Fruit fly (Drosophila melanogaster) whole organism, embryonic: Measurements from ENCODE around the gene oxt.

Experiments
- ATbp ChIP-seq: fragments of 200-800 bp; sonication (Bioruptor generic); optimal IDR thresholded peaks from 2 replicates; lab custom pipeline; 2017; ENCODE audit warnings: missing biosample characterization, mild to moderate bottlenecking, missing genetic modification characterization, missing genetic modification reagents
- Atf3 ChIP-seq: fragments of 200-800 bp; sonication (Bioruptor generic); optimal IDR thresholded peaks from 3 replicates; lab custom pipeline; 2016; ENCODE audit warnings: missing biosample characterization, missing genetic modification characterization
- Awh ChIP-seq: fragments of 200-800 bp; sonication (Bioruptor generic); IDR thresholded peaks from 2 replicates; pipeline ENCODE4, ENCODE4 v1.3.6; 2022; ENCODE audit warnings: missing biosample characterization, missing genetic modification characterization
- Bdp1 ChIP-seq: fragments of 200-800 bp; sonication (Bioruptor generic); optimal IDR thresholded peaks from 3 replicates; lab custom pipeline; 2016; ENCODE audit warnings: missing biosample characterization, missing genetic modification characterization
- Bteb2 ChIP-seq: fragments of 200-800 bp; sonication (Bioruptor generic); optimal IDR thresholded peaks from 2 replicates; lab custom pipeline; 2016; ENCODE audit warnings: missing biosample characterization, missing genetic modification characterization
- CG10147 ChIP-seq: fragments of 200-800 bp; sonication (Bioruptor generic); optimal IDR thresholded peaks from 2 replicates; lab custom pipeline; 2019; ENCODE audit warnings: missing biosample characterization, mild to moderate bottlenecking, missing genetic modification characterization, moderate library complexity
- CG10543 ChIP-seq: fragments of 200-800 bp; sonication (Bioruptor generic); optimal IDR thresholded peaks from 3 replicates; lab custom pipeline; 2017; ENCODE audit warnings: missing biosample characterization, mild to moderate bottlenecking, missing genetic modification characterization, moderate library complexity
- CG12299 ChIP-seq: fragments of 200-800 bp; sonication (Bioruptor generic); optimal IDR thresholded peaks from 2 replicates; lab custom pipeline; 2018; ENCODE audit warnings: missing biosample characterization, mild to moderate bottlenecking, missing genetic modification characterization
- CG14667 ChIP-seq: fragments of 200-800 bp; sonication (Bioruptor generic); IDR thresholded peaks from 2 replicates; pipeline ENCODE4 v1.3.6; 2022; ENCODE audit warnings: missing biosample characterization, missing genetic modification characterization
- CG16815 ChIP-seq: fragments of 200-800 bp; sonication (Bioruptor generic); optimal IDR thresholded peaks from 3 replicates; lab custom pipeline; 2017; ENCODE audit warnings: missing biosample characterization, mild to moderate bottlenecking, missing genetic modification characterization
- CG17385 ChIP-seq: fragments of 200-800 bp; sonication (Bioruptor generic); optimal IDR thresholded peaks from 3 replicates; lab custom pipeline; 2018; ENCODE audit warnings: missing biosample characterization, mild to moderate bottlenecking, missing genetic modification characterization
- CG1832 ChIP-seq: fragments of 200-800 bp; sonication (Bioruptor generic); optimal IDR thresholded peaks from 2 replicates; lab custom pipeline; 2017; ENCODE audit warnings: missing biosample characterization, mild to moderate bottlenecking, missing genetic modification characterization, inconsistent platforms
- CG2875 ChIP-seq: fragments of 200-800 bp; sonication (Bioruptor generic); optimal IDR thresholded peaks from 2 replicates; lab custom pipeline; 2017; ENCODE audit warnings: missing biosample characterization, mild to moderate bottlenecking, missing genetic modification characterization, missing genetic modification reagents
- CG31224 ChIP-seq: fragments of 200-800 bp; sonication (Bioruptor generic); IDR thresholded peaks from 2 replicates; pipeline ENCODE4 v1.3.6; 2022; ENCODE audit warnings: missing biosample characterization, missing genetic modification characterization
- CG3838 ChIP-seq: fragments of 200-800 bp; sonication (Bioruptor generic); optimal IDR thresholded peaks from 3 replicates; lab custom pipeline; 2016; ENCODE audit warnings: missing biosample characterization, missing genetic modification characterization
- CG3995 ChIP-seq: fragments of 200-800 bp; sonication (Bioruptor generic); optimal IDR thresholded peaks from 3 replicates; lab custom pipeline; 2016; ENCODE audit warnings: missing biosample characterization, missing genetic modification characterization
- CG4282 ChIP-seq: fragments of 200-800 bp; sonication (Bioruptor generic); optimal IDR thresholded peaks from 2 replicates; lab custom pipeline; 2016; ENCODE audit warnings: missing biosample characterization, missing genetic modification characterization
- CG4404 ChIP-seq: fragments of 200-800 bp; sonication (Bioruptor generic); IDR thresholded peaks from 2 replicates; pipeline ENCODE4 v1.3.6; 2022; ENCODE audit warnings: missing biosample characterization, missing genetic modification characterization
- CG5180 ChIP-seq: fragments of 200-800 bp; sonication (Bioruptor generic); optimal IDR thresholded peaks from 3 replicates; lab custom pipeline; 2017; ENCODE audit warnings: missing biosample characterization, missing genetic modification characterization, mild to moderate bottlenecking, moderate library complexity, missing genetic modification reagents
- CG6854 ChIP-seq: fragments of 200-800 bp; sonication (Bioruptor generic); optimal IDR thresholded peaks from 3 replicates; lab custom pipeline; 2017; ENCODE audit warnings: missing biosample characterization, mild to moderate bottlenecking, missing genetic modification characterization
- CG7271 ChIP-seq: fragments of 200-800 bp; sonication (Bioruptor generic); optimal IDR thresholded peaks from 2 replicates; lab custom pipeline; 2018; ENCODE audit warnings: missing biosample characterization, mild to moderate bottlenecking, missing genetic modification characterization, moderate library complexity
- CG7556 ChIP-seq: fragments of 200-800 bp; sonication (Bioruptor generic); optimal IDR thresholded peaks from 2 replicates; lab custom pipeline; 2017; ENCODE audit warnings: missing biosample characterization, mild to moderate bottlenecking, missing genetic modification characterization
- Dip3 ChIP-seq: fragments of 200-800 bp; sonication (Bioruptor generic); optimal IDR thresholded peaks from 3 replicates; lab custom pipeline; 2016; ENCODE audit warnings: missing biosample characterization, missing genetic modification characterization
- Dll ChIP-seq: fragments of 200-800 bp; sonication (Bioruptor generic); IDR thresholded peaks from 4 replicates; pipeline ENCODE4 v1.3.6; 2022; ENCODE audit warnings: missing biosample characterization, missing genetic modification characterization; ENCODE audit not compliant: partially characterized antibody
- Doc3 ChIP-seq: fragments of 200-800 bp; sonication (Bioruptor generic); IDR thresholded peaks from 3 replicates; pipeline ENCODE4 v1.3.6; 2022; ENCODE audit warnings: missing biosample characterization, missing genetic modification characterization; ENCODE audit not compliant: partially characterized antibody
- Elba2 ChIP-seq: fragments of 200-800 bp; sonication (Bioruptor generic); optimal IDR thresholded peaks from 3 replicates; lab custom pipeline; 2016; ENCODE audit warnings: missing biosample characterization, missing genetic modification characterization
- Ets65A ChIP-seq: fragments of 200-800 bp; sonication (Bioruptor generic); peaks from one replicate; lab custom pipeline; 2016; ENCODE audit warnings: missing biosample characterization, missing genetic modification characterization
- H15 ChIP-seq: fragments of 200-800 bp; sonication (Bioruptor generic); IDR thresholded peaks from 3 replicates; pipeline ENCODE4 v1.3.6; 2022; ENCODE audit warnings: missing biosample characterization, missing genetic modification characterization
- H2.0 ChIP-seq: fragments of 200-800 bp; sonication (Bioruptor generic); IDR thresholded peaks from 2 replicates; pipeline ENCODE4 v1.3.6; 2022; ENCODE audit warnings: missing biosample characterization, missing genetic modification characterization
- HmgZ ChIP-seq: fragments of 200-800 bp; sonication (Bioruptor generic); optimal IDR thresholded peaks from 2 replicates; lab custom pipeline; 2018; ENCODE audit warnings: missing biosample characterization, mild to moderate bottlenecking, missing genetic modification characterization
- Jarid2 ChIP-seq: fragments of 200-800 bp; sonication (Bioruptor generic); optimal IDR thresholded peaks from 3 replicates; lab custom pipeline; 2017; ENCODE audit warnings: mild to moderate bottlenecking, missing biosample characterization, missing genetic modification reagents, missing genetic modification characterization
- Mrtf ChIP-seq: fragments of 200-800 bp; sonication (Bioruptor generic); IDR thresholded peaks from 3 replicates; pipeline ENCODE4 v1.3.6; 2022; ENCODE audit warnings: missing biosample characterization, missing genetic modification characterization
- Nf-YA ChIP-seq: fragments of 200-800 bp; sonication (Bioruptor generic); IDR thresholded peaks from 2 replicates; pipeline ENCODE4 v1.3.6; 2022; ENCODE audit warnings: missing biosample characterization, missing genetic modification characterization
- Ptx1 ChIP-seq: fragments of 200-800 bp; sonication (Bioruptor generic); IDR thresholded peaks from 2 replicates; pipeline ENCODE4 v1.3.6; 2022; ENCODE audit warnings: missing biosample characterization, missing genetic modification characterization
- Sox100B ChIP-seq: fragments of 200-800 bp; sonication (Bioruptor generic); optimal IDR thresholded peaks from 3 replicates; lab custom pipeline; 2018; ENCODE audit warnings: missing biosample characterization, mild to moderate bottlenecking, missing genetic modification characterization
- bowl ChIP-seq: fragments of 200-800 bp; sonication (Bioruptor generic); IDR thresholded peaks from 2 replicates; pipeline ENCODE4 v1.3.6; 2022; ENCODE audit warnings: missing biosample characterization, missing genetic modification characterization
- br ChIP-seq: fragments of >200 bp; optimal IDR thresholded peaks from 2 replicates; lab custom pipeline; 2017
- chinmo ChIP-seq: fragments of 200-800 bp; sonication (Bioruptor generic); IDR thresholded peaks from 4 replicates; pipeline ENCODE4 v1.3.6; 2022; ENCODE audit warnings: missing biosample characterization, missing genetic modification characterization; ENCODE audit not compliant: partially characterized antibody
- corto ChIP-seq: fragments of 200-800 bp; sonication (Bioruptor generic); optimal IDR thresholded peaks from 2 replicates; lab custom pipeline; 2016; ENCODE audit warnings: missing biosample characterization, mild to moderate bottlenecking, missing genetic modification characterization, moderate library complexity
- dmrt99B ChIP-seq: fragments of 200-800 bp; sonication (Bioruptor generic); optimal IDR thresholded peaks from 2 replicates; lab custom pipeline; 2018; ENCODE audit warnings: missing biosample characterization, mild to moderate bottlenecking, missing genetic modification characterization, moderate library complexity
- lmd ChIP-seq: fragments of 200-800 bp; sonication (Bioruptor generic); IDR thresholded peaks from 2 replicates; pipeline ENCODE4 v1.3.6; 2022; ENCODE audit warnings: missing biosample characterization, missing genetic modification characterization
- maf-S ChIP-seq: fragments of 200-800 bp; sonication (Bioruptor generic); optimal IDR thresholded peaks from 2 replicates; lab custom pipeline; 2016; ENCODE audit warnings: missing biosample characterization, missing genetic modification characterization
- otp ChIP-seq: fragments of 200-800 bp; sonication (Bioruptor generic); IDR thresholded peaks from 3 replicates; pipeline ENCODE4, ENCODE4 v1.3.6; 2022; ENCODE audit warnings: missing biosample characterization, missing genetic modification characterization
- p53 ChIP-seq: fragments of 200-800 bp; sonication (Bioruptor generic); optimal IDR thresholded peaks from 2 replicates; lab custom pipeline; 2016; ENCODE audit warnings: missing biosample characterization, missing genetic modification characterization
- pfk ChIP-seq: fragments of 200-800 bp; sonication (Bioruptor generic); optimal IDR thresholded peaks from 2 replicates; lab custom pipeline; 2018; ENCODE audit warnings: missing biosample characterization, mild to moderate bottlenecking, missing genetic modification characterization, moderate library complexity
- sisA ChIP-seq: fragments of 200-800 bp; sonication (Bioruptor generic); IDR thresholded peaks from 2 replicates; pipeline ENCODE4 v1.3.6; 2022; ENCODE audit warnings: missing biosample characterization, missing genetic modification characterization
- stwl ChIP-seq: fragments of 200-800 bp; sonication (Bioruptor generic); optimal IDR thresholded peaks from 3 replicates; lab custom pipeline; 2018; ENCODE audit warnings: missing biosample characterization, mild to moderate bottlenecking, missing genetic modification characterization, moderate library complexity
- vnd ChIP-seq: fragments of 200-800 bp; sonication (Bioruptor generic); IDR thresholded peaks from 3 replicates; pipeline ENCODE4 v1.3.6; 2022; ENCODE audit warnings: missing biosample characterization, missing genetic modification characterization; ENCODE audit not compliant: partially characterized antibody
- wdn ChIP-seq: fragments of 200-800 bp; sonication (Bioruptor generic); IDR thresholded peaks from 2 replicates; pipeline ENCODE4 v1.3.6; 2022; ENCODE audit warnings: missing biosample characterization, missing genetic modification characterization
- zen2 ChIP-seq: fragments of 200-800 bp; sonication (Bioruptor generic); IDR thresholded peaks from 3 replicates; pipeline ENCODE4 v1.3.6; 2022; ENCODE audit warnings: missing biosample characterization, missing genetic modification characterization; ENCODE audit not compliant: partially characterized antibody
- zfh2 ChIP-seq: fragments of 200-800 bp; sonication (Bioruptor generic); optimal IDR thresholded peaks from 2 replicates; lab custom pipeline; 2016; ENCODE audit warnings: missing biosample characterization, missing genetic modification characterization

oxt gene

dm6 chr3L:2257412-2257862, 5.0 kb downstream of the oxt start, which contains the start of the genes CG1275 and Elp5 (continued):
- TF ChIP-seq Dll (GFP tag; lab: Robert Waterston, UW): 0 out of 4 replicates have a peak, but pooled peaks have one; percentile 29
- TF ChIP-seq HmgZ (tag; lab: Kevin White, UChicago): peak; percentile 98
- TF ChIP-seq br (lab: Kevin White, UChicago): no peak
- TF ChIP-seq Atf3: peak; percentile 96
- TF ChIP-seq CG14667 (GFP tag; lab: Robert Waterston, UW): peak; percentile 99
- TF ChIP-seq CG31224 (GFP tag; lab: Robert Waterston, UW): peak; percentile 98
- TF ChIP-seq CG10147 (GFP tag; lab: Kevin White, UChicago): peak; percentile 95
- peak; percentile 97 for TF ChIP-seq ATbp
- peak; percentile 98 for TF ChIP-seq CG4404
- peak; percentile 98 for TF ChIP-seq zfh2
- TF ChIP-seq CG2875 (GFP tag; lab: Kevin White, UChicago): peak; percentile 97
- TF ChIP-seq Dip3: peak; percentile 97
- TF ChIP-seq lmd (GFP tag; lab: Robert Waterston, UW): peak; percentile 100
- TF ChIP-seq CG3995 (GFP tag; lab: Kevin White, UChicago): peak; percentile 83
- TF ChIP-seq Ets65A: peak; percentile 100
- peak; percentile 96 for TF ChIP-seq CG7556 (GFP tag; lab: Kevin White, UChicago)
- TF ChIP-seq CG17385 (GFP tag; lab: Kevin White, UChicago): peak; percentile 96
- TF ChIP-seq Ptx1 (GFP tag; lab: Robert Waterston, UW): peak; percentile 99
- peak; percentile 96 for TF ChIP-seq CG10543 (GFP tag; lab: Kevin White, UChicago)
- TF ChIP-seq H2.0 (GFP tag; lab: Robert Waterston, UW): peak; percentile 99
- peak; percentile 99 for TF ChIP-seq H15
- TF ChIP-seq Jarid2 (GFP tag; lab: Kevin White, UChicago): peak; percentile 84
- peak; percentile 97 for TF ChIP-seq Bteb2 (GFP tag; lab: Kevin White, UChicago)
- TF ChIP-seq Doc3 (GFP tag; lab: Robert Waterston, UW): no peak
- TF ChIP-seq Nf-YA (GFP tag; lab: Robert Waterston, UW): peak; percentile 99
- peak; percentile 93 for TF ChIP-seq Bdp1 (GFP tag; lab: Kevin White, UChicago)
- TF ChIP-seq sisA (GFP tag; lab: Robert Waterston, UW): peak; percentile 99
- peak; percentile 99 for TF ChIP-seq dmrt99B (tag; lab: Kevin White, UChicago)
- peak; percentile 75 for TF ChIP-seq stwl (tag; lab: Kevin White, UChicago)
- no peak for TF ChIP-seq CG1832 (GFP tag; lab: Kevin White, UChicago)
- no peak for TF ChIP-seq vnd (GFP tag; lab: Robert Waterston, UW)
- TF ChIP-seq CG16815 (GFP tag; lab: Kevin White, UChicago): peak; percentile 96
- peak; percentile 97 for TF ChIP-seq maf-S (GFP tag; lab: Kevin White, UChicago)
- peak; percentile 98 for TF ChIP-seq bowl (GFP tag; lab: Robert Waterston, UW)
- TF ChIP-seq otp (GFP tag; lab: Robert Waterston, UW): peak; percentile 99
- TF ChIP-seq p53 (GFP tag; lab: Kevin White, UChicago): peak; percentile 87
- peak; percentile 88 for TF ChIP-seq CG6854 (GFP tag; lab: Kevin White, UChicago)
- peak; percentile 96 for TF ChIP-seq corto (GFP tag; lab: Kevin White, UChicago)
- TF ChIP-seq CG3838 (GFP tag; lab: Kevin White, UChicago): peak; percentile 92
- TF ChIP-seq Sox100B (GFP tag; lab: Kevin White, UChicago): peak; percentile 91
- TF ChIP-seq CG4282: peak; percentile 94
- no peak for TF ChIP-seq zen2
- TF ChIP-seq pfk: peak; percentile 71
- TF ChIP-seq Elba2 (GFP tag; lab: Kevin White, UChicago): peak; percentile 84
- TF ChIP-seq CG5180 (GFP tag; lab: Kevin White, UChicago): peak; percentile 83
- TF ChIP-seq Awh (GFP tag; lab: Robert Waterston, UW): peak; percentile 100
- no peak for TF ChIP-seq chinmo (GFP tag; lab: Robert Waterston, UW)
- peak; percentile 100 for TF ChIP-seq Mrtf (GFP tag; lab: Robert Waterston, UW)
- TF ChIP-seq wdn (GFP tag; lab: Robert Waterston, UW): peak; percentile 99
- TF ChIP-seq CG7271 (tag; lab: Kevin White, UChicago): peak; percentile 96
- TF ChIP-seq CG12299 (tag; lab: Kevin White, UChicago): peak; percentile 97
